Fruit fly (Drosophila melanogaster) whole organism: ENCODE results near the gene CG31493.

ENCODE experiments used
- CG8478 ChIP-seq: fragments of >200 bp; optimal IDR thresholded peaks from 2 replicates; lab custom pipeline; 2018; ENCODE audit warnings: inconsistent platforms
- EcR ChIP-seq, 2 experiments: fragments of >200 bp; optimal IDR thresholded peaks; 2 replicates each; lab custom pipeline; 2017; ENCODE audit warnings: missing biosample characterization in 2 of 2, missing genetic modification characterization in 2 of 2, missing genetic modification reagents in 2 of 2
- pan ChIP-seq: fragments of >200 bp; optimal IDR thresholded peaks from 2 replicates; lab custom pipeline; 2017
- psq ChIP-seq: fragments of >200 bp; optimal IDR thresholded peaks from 2 replicates; lab custom pipeline; 2017
- usp ChIP-seq: fragments of >200 bp; optimal IDR thresholded peaks from 2 replicates; lab custom pipeline; 2017; ENCODE audit warnings: missing biosample characterization, missing genetic modification characterization, mixed read lengths

dm6 chr3R:7111206-7111858 lies 20.0 kb upstream of the CG31493 start:
- TF ChIP-seq pan (lab: Kevin White, UChicago) (no peak), CG8478 (lab: Kevin White, UChicago) (no peak), psq (lab: Kevin White, UChicago) (no peak), usp (no peak), EcR (GFP tag; optimal IDR thresholded peaks at IDR 0.05; lab: Kevin White, UChicago) (no peak)
